Worm (Caenorhabditis elegans) whole organism, L4/young adult: ENCODE measurements around the gene mpc-1.

Source experiments
- W03F9.2 ChIP-seq: fragments of 150-350 bp; optimal IDR thresholded peaks from 2 replicates; lab custom pipeline; 2014; ENCODE audit warnings: missing biosample characterization, missing genetic modification characterization
- dao-5 ChIP-seq: sonication (generic microtip); optimal IDR thresholded peaks from 2 replicates; lab custom pipeline; 2016; ENCODE audit warnings: missing genotype, missing genetic modification characterization, moderate library complexity, missing compliant biosample characterization
- him-1 ChIP-seq: sonication (generic microtip); optimal IDR thresholded peaks from 2 replicates; lab custom pipeline; 2016; ENCODE audit warnings: missing genotype, missing genetic modification reagents, missing genetic modification characterization, missing compliant biosample characterization

ce11 chrIII:4460242-4460641 is 47.0 kb downstream of the mpc-1 start:
- TF ChIP-seq him-1 (tag; lab: Kevin White, UChicago) (no peak), W03F9.2 (tag; lab: Kevin White, UChicago) (no peak), dao-5 (tag; lab: Kevin White, UChicago) (no peak)
